Worm (Caenorhabditis elegans) whole organism, L4 larva: Measurements from ENCODE around the gene kvs-1.

Experiments used
- F49E8.2 ChIP-seq: sonication (generic microtip); optimal IDR thresholded peaks from 2 replicates; lab custom pipeline; 2016; ENCODE audit warnings: missing compliant biosample characterization, mild to moderate bottlenecking, missing genetic modification characterization, borderline replicate concordance
- ZK546.5 ChIP-seq, 2 experiments: sonication (generic microtip); optimal IDR thresholded peaks; 2 replicates each; lab custom pipeline; 2017; ENCODE audit warnings: missing biosample characterization in 2 of 2, missing genetic modification characterization in 2 of 2
- aly-2 ChIP-seq: sonication (generic microtip); optimal IDR thresholded peaks from 2 replicates; lab custom pipeline; 2018; ENCODE audit warnings: missing biosample characterization, missing genetic modification characterization
- fkh-10 ChIP-seq: fragments of 150-350 bp; optimal IDR thresholded peaks from 2 replicates; lab custom pipeline; 2014; ENCODE audit warnings: missing biosample characterization, missing genetic modification reagents, missing genetic modification characterization
- fos-1 ChIP-seq: fragments of 150-350 bp; optimal IDR thresholded peaks from 2 replicates; lab custom pipeline; 2014; ENCODE audit warnings: missing biosample characterization, missing genetic modification characterization
- lsy-2 ChIP-seq, 2 experiments: fragments of 150-350 bp in 1 of 2; sonication (generic microtip) in 1 of 2; optimal IDR thresholded peaks; 2 replicates each; lab custom pipeline; 2014 to 2017; ENCODE audit warnings: missing biosample characterization in 2 of 2, missing genetic modification characterization in 2 of 2
- mdl-1 ChIP-seq, 2 experiments: fragments of 150-350 bp in 1 of 2; sonication (generic microtip) in 1 of 2; optimal IDR thresholded peaks; 2 replicates each; lab custom pipeline; 2014 to 2017; ENCODE audit warnings: missing biosample characterization in 2 of 2, missing genetic modification characterization in 2 of 2
- rbr-2 ChIP-seq: sonication (generic microtip); optimal IDR thresholded peaks from 2 replicates; lab custom pipeline; 2016; ENCODE audit warnings: missing genotype, missing genetic modification characterization, missing compliant biosample characterization
- snpc-4 ChIP-seq: fragments of 150-350 bp; optimal IDR thresholded peaks from 2 replicates; lab custom pipeline; 2014; ENCODE audit warnings: missing biosample characterization, missing genetic modification characterization
- tra-1 ChIP-seq: fragments of 200-800 bp; sonication (Bioruptor generic); IDR thresholded peaks from 2 replicates; pipeline ENCODE4 v1.3.6; 2022; ENCODE audit warnings: missing genetic modification reagents, missing genetic modification characterization, missing compliant biosample characterization
- zag-1 ChIP-seq: fragments of 150-350 bp; optimal IDR thresholded peaks from 2 replicates; lab custom pipeline; 2014; ENCODE audit warnings: missing biosample characterization, missing genetic modification characterization

DNA sequence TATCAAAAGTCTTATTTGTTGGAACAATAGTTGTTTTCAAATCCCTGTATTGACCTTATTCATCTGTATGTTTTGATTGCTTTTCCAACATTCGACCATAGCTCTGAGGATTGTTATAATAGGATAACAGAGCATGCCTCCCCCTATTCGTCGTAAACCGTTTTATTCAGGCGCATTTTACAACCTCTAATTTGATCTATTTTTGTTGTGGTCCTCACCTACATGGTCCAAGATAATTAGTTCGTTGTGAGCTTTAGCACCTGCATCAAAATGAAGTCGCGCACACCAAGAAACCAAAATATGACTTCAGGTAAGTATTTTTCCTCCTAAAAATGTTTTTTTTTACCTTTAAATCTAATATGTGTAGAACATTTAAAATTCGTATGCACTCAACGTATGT lies 45.8 kb upstream of the kvs-1 start, which contains the start of gene deg-1:
- TF ChIP-seq tra-1 (GFP tag; lab: Robert Waterston, UW) (no peak), aly-2 (tag; lab: Kevin White, UChicago) (no peak), zag-1 (no peak), mdl-1 (tag; optimal IDR thresholded peaks at IDR 0.05; lab: Kevin White, UChicago) (no peak), lsy-2 (tag; optimal IDR thresholded peaks at IDR 0.05; lab: Kevin White, UChicago) (no peak), F49E8.2 (no peak), snpc-4 (tag; lab: Kevin White, UChicago) (no peak), ZK546.5 (tag; optimal IDR thresholded peaks at IDR 0.05; lab: Kevin White, UChicago) (no peak), rbr-2 (tag; lab: Kevin White, UChicago) (no peak), fos-1 (tag; lab: Kevin White, UChicago) (no peak), fkh-10 (no peak)
